Fruit fly (Drosophila melanogaster): ENCODE results near the gene CG17568.
A peak's percentile ranks its signal among the peaks of the same experiment; 100 is the strongest.

The CG17568 gene

DNA sequence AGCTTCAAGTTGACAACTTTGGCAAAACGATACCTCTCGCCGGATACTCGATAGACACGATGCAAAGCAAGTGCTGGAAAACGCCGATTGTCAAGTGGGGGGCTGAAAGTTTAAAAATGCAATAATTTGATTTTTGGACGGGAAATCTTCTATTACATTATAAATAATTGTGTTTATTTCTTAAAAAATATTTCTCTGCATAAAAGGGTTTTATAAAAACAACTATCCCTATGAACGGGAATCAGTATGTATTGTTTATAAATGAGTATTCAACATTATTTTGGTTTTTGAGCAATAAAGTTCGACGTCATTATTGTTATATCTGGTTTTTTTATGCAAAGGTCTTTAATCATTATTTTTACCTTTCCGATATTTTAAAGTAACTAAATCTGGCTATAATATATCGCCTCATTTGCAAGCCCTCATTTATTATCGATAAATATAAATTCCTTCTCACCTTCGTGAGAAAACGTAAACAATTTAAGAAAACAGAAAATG, 49.5 kb downstream of the CG17568 start, which contains the start of the genes AsnRS and DCTN6-p27 (continued):
- TF ChIP-seq Mrtf (GFP tag; IDR thresholded peaks at IDR 0.05) (peak; percentile 60; the same call in 1 of the 3 replicates), ac (GFP tag; optimal IDR thresholded peaks at IDR 0.05) (peak; percentile 39), Bteb2 (GFP tag; optimal IDR thresholded peaks at IDR 0.05) (peak; percentile 74), CG12236 (GFP tag; optimal IDR thresholded peaks at IDR 0.05) (no peak), CG6813 (GFP tag; optimal IDR thresholded peaks at IDR 0.05) (no peak), Dad (GFP tag; optimal IDR thresholded peaks at IDR 0.05) (peak; percentile 21), CG2712 (tag; optimal IDR thresholded peaks at IDR 0.05) (peak; percentile 62), CG7839 (tag; optimal IDR thresholded peaks at IDR 0.05) (peak; percentile 72), Dip3 (GFP tag; optimal IDR thresholded peaks at IDR 0.05) (peak; percentile 71), Xrp1 (GFP tag; IDR thresholded peaks at IDR 0.05) (peak; percentile 73), Aef1 (GFP tag; IDR thresholded peaks at IDR 0.05) (peak; percentile 28; the same call in 2 of the 3 replicates), trem (tag; optimal IDR thresholded peaks at IDR 0.05) (peak; percentile 68), CG18262 (tag; optimal IDR thresholded peaks at IDR 0.05) (peak; percentile 71), CG42726 (GFP tag; IDR thresholded peaks at IDR 0.05; ENCODE audit: partially characterized antibody) (peak; percentile 49; the same call in 1 of the 2 replicates), CG6254 (GFP tag; optimal IDR thresholded peaks at IDR 0.05) (no peak), dysf (GFP tag; IDR thresholded peaks at IDR 0.05) (peak; percentile 62; the same call in 2 of the 3 replicates), Mes4 (GFP tag; optimal IDR thresholded peaks at IDR 0.05) (peak; percentile 8), CG13123 (GFP tag; optimal IDR thresholded peaks at IDR 0.05) (peak; percentile 62), pb (GFP tag; optimal IDR thresholded peaks at IDR 0.05) (no peak), HLH54F (GFP tag; optimal IDR thresholded peaks at IDR 0.05) (peak; percentile 67), CG10147 (GFP tag; optimal IDR thresholded peaks at IDR 0.05) (peak; percentile 42), CG32532 (GFP tag; IDR thresholded peaks at IDR 0.05) (peak; percentile 80), Neu2 (GFP tag; optimal IDR thresholded peaks at IDR 0.05; ENCODE audit: borderline replicate concordance) (no peak), Oaz (GFP tag; IDR thresholded peaks at IDR 0.05) (no peak), CG17385 (GFP tag; optimal IDR thresholded peaks at IDR 0.05) (peak; percentile 67), MESR4 (GFP tag; optimal IDR thresholded peaks at IDR 0.05) (no peak), pum (GFP tag; optimal IDR thresholded peaks at IDR 0.05) (peak; percentile 24), sisA (GFP tag; IDR thresholded peaks at IDR 0.05) (peak; percentile 50), CG6689 (GFP tag; IDR thresholded peaks at IDR 0.05) (peak; percentile 59), slou (GFP tag; optimal IDR thresholded peaks at IDR 0.05) (peak; percentile 44), CG10979 (tag; optimal IDR thresholded peaks at IDR 0.05) (peak; percentile 43), psq (GFP tag; optimal IDR thresholded peaks at IDR 0.05) (peak; percentile 46), twi (tag; optimal IDR thresholded peaks at IDR 0.05) (peak; percentile 40), so (GFP tag; IDR thresholded peaks at IDR 0.05) (no peak), Usf (GFP tag; optimal IDR thresholded peaks at IDR 0.05) (peak; percentile 3), CG8924 (tag; optimal IDR thresholded peaks at IDR 0.05) (peak; percentile 64), disco-r (GFP tag; optimal IDR thresholded peaks at IDR 0.05) (peak; percentile 50), sd (tag; optimal IDR thresholded peaks at IDR 0.05) (peak; percentile 99), h (optimal IDR thresholded peaks at IDR 0.05) (no peak), Atf3 (GFP tag; optimal IDR thresholded peaks at IDR 0.05) (peak; percentile 8), wek (GFP tag; optimal IDR thresholded peaks at IDR 0.05) (no peak), CG8765 (GFP tag; IDR thresholded peaks at IDR 0.05) (no peak), ftz-f1 (GFP tag; optimal IDR thresholded peaks at IDR 0.05) (no peak), CG6683 (GFP tag; optimal IDR thresholded peaks at IDR 0.05) (peak; percentile 4), wor (GFP tag; IDR thresholded peaks at IDR 0.05) (peak; percentile 43; the same call in 1 of the 2 replicates), CG34376 (GFP tag; optimal IDR thresholded peaks at IDR 0.05) (peak; percentile 46), exex (tag; optimal IDR thresholded peaks at IDR 0.05) (peak; percentile 46), CG1792 (GFP tag; optimal IDR thresholded peaks at IDR 0.05) (no peak), CG8281 (tag; optimal IDR thresholded peaks at IDR 0.05) (peak; percentile 8), CG11398 (GFP tag; optimal IDR thresholded peaks at IDR 0.05) (no peak), CG12659 (GFP tag; optimal IDR thresholded peaks at IDR 0.05) (peak; percentile 78)
